Worm (Caenorhabditis elegans) whole organism, L1 larva: Measurements from ENCODE around the gene srg-5.
A peak's percentile ranks its signal among the peaks of the same experiment; 100 is the strongest.

ENCODE experiments used
- C34B4.2 ChIP-seq: sonication (generic microtip); optimal IDR thresholded peaks from 2 replicates; lab custom pipeline; 2017; ENCODE audit warnings: mild to moderate bottlenecking, missing genetic modification characterization, missing compliant biosample characterization
- Y116A8C.19 ChIP-seq: sonication (generic microtip); optimal IDR thresholded peaks from 2 replicates; lab custom pipeline; 2016; ENCODE audit warnings: missing compliant biosample characterization, missing genetic modification characterization, borderline replicate concordance
- ama-1 ChIP-seq: fragments of 150-350 bp; optimal IDR thresholded peaks from 2 replicates; lab custom pipeline; 2014
- blmp-1 ChIP-seq: fragments of 150-350 bp; optimal IDR thresholded peaks from 2 replicates; lab custom pipeline; 2014; ENCODE audit warnings: missing biosample characterization, missing genetic modification characterization
- ceh-63 ChIP-seq: fragments of 200-800 bp; sonication (Bioruptor generic); optimal IDR thresholded peaks from 2 replicates; lab custom pipeline; 2018; ENCODE audit warnings: mild to moderate bottlenecking, missing genetic modification characterization, missing compliant biosample characterization
- ceh-82 ChIP-seq, 3 experiments: fragments of 150-350 bp in 1 of 3; sonication (generic microtip) in 2 of 3; optimal IDR thresholded peaks; 2 replicates each; lab custom pipeline; 2014 to 2017; ENCODE audit warnings: missing biosample characterization in 3 of 3, missing genetic modification characterization in 3 of 3
- ces-1 ChIP-seq: fragments of 150-350 bp; optimal IDR thresholded peaks from 2 replicates; lab custom pipeline; 2014; ENCODE audit warnings: missing biosample characterization, missing genetic modification reagents, missing genetic modification characterization
- dpl-1 ChIP-seq, 3 experiments: fragments of 150-350 bp in 2 of 3; sonication (generic microtip) in 1 of 3; optimal IDR thresholded peaks; 2 replicates each; lab custom pipeline; 2014 to 2017; ENCODE audit warnings: missing biosample characterization in 3 of 3, missing genetic modification characterization in 3 of 3, missing genetic modification reagents in 3 of 3
- dsc-1 ChIP-seq: sonication (generic microtip); optimal IDR thresholded peaks from 2 replicates; lab custom pipeline; 2016; ENCODE audit warnings: mild to moderate bottlenecking, missing genetic modification characterization, missing compliant biosample characterization
- efl-1 ChIP-seq, 4 experiments: fragments of 150-350 bp; optimal IDR thresholded peaks in 3 of 4; peaks in 1 of 4; 1 replicate in 1 of 4; 2 replicates in 3 of 4; lab custom pipeline; 2014; ENCODE audit warnings: missing biosample characterization in 2 of 4, missing genetic modification characterization in 2 of 4, missing genetic modification reagents in 2 of 4
- egl-13 ChIP-seq: sonication (generic microtip); optimal IDR thresholded peaks from 2 replicates; lab custom pipeline; 2016; ENCODE audit warnings: missing genotype, missing genetic modification reagents, missing genetic modification characterization, missing compliant biosample characterization
- egl-27 ChIP-seq, 2 experiments: fragments of 150-350 bp in 1 of 2; sonication (generic microtip); optimal IDR thresholded peaks; 3 replicates each; lab custom pipeline; 2017 to 2018; ENCODE audit warnings: missing biosample characterization in 2 of 2, missing genetic modification characterization in 2 of 2, missing genetic modification reagents in 2 of 2
- elt-2 ChIP-seq: sonication (generic microtip); optimal IDR thresholded peaks from 2 replicates; lab custom pipeline; 2016; ENCODE audit warnings: missing genetic modification characterization, mild to moderate bottlenecking, inconsistent platforms, missing compliant biosample characterization, missing genetic modification reagents
- elt-3 ChIP-seq, 6 experiments: fragments of 150-350 bp in 1 of 6; sonication (generic microtip); optimal IDR thresholded peaks; 2 replicates each; lab custom pipeline; 2017 to 2018; ENCODE audit warnings: missing biosample characterization in 6 of 6, missing genetic modification characterization in 6 of 6, inconsistent platforms in 1 of 6
- ets-5 ChIP-seq: fragments of 200-800 bp; sonication (Bioruptor generic); IDR thresholded peaks from 2 replicates; pipeline ENCODE4 v1.3.6; 2022; ENCODE audit warnings: missing genetic modification characterization, missing compliant biosample characterization
- fkh-10 ChIP-seq: sonication (generic microtip); optimal IDR thresholded peaks from 2 replicates; lab custom pipeline; 2017; ENCODE audit warnings: missing biosample characterization, missing genetic modification reagents, missing genetic modification characterization
- fkh-8 ChIP-seq: sonication (generic microtip); optimal IDR thresholded peaks from 2 replicates; lab custom pipeline; 2016; ENCODE audit warnings: mild to moderate bottlenecking, missing genetic modification characterization, missing compliant biosample characterization
- fos-1 ChIP-seq: fragments of 150-350 bp; optimal IDR thresholded peaks from 2 replicates; lab custom pipeline; 2014; ENCODE audit warnings: missing biosample characterization, missing genetic modification characterization
- grh-1 ChIP-seq: fragments of 200-800 bp; sonication (Bioruptor generic); IDR thresholded peaks from 2 replicates; pipeline ENCODE4 v1.3.6; 2022; ENCODE audit warnings: missing genetic modification reagents, missing genetic modification characterization, missing compliant biosample characterization
- hlh-4 ChIP-seq: sonication (generic microtip); optimal IDR thresholded peaks from 2 replicates; lab custom pipeline; 2016; ENCODE audit warnings: mild to moderate bottlenecking, missing genetic modification characterization, missing compliant biosample characterization
- hpl-2 ChIP-seq: fragments of 150-350 bp; optimal IDR thresholded peaks from 2 replicates; lab custom pipeline; 2014; ENCODE audit warnings: missing biosample characterization, missing genetic modification reagents, missing genetic modification characterization
- jun-1 ChIP-seq: fragments of 150-350 bp; optimal IDR thresholded peaks from 2 replicates; lab custom pipeline; 2014; ENCODE audit warnings: missing biosample characterization, missing genetic modification reagents, missing genetic modification characterization
- lin-13 ChIP-seq: fragments of 150-350 bp; optimal IDR thresholded peaks from 2 replicates; lab custom pipeline; 2014; ENCODE audit warnings: missing biosample characterization, missing genetic modification reagents, missing genetic modification characterization
- lin-14 ChIP-seq: fragments of 200-800 bp; sonication (Bioruptor generic); optimal IDR thresholded peaks from 2 replicates; lab custom pipeline; 2018; ENCODE audit warnings: mild to moderate bottlenecking, missing genetic modification characterization, moderate library complexity, missing compliant biosample characterization
- lin-15B ChIP-seq: fragments of 150-350 bp; sonication (generic microtip); optimal IDR thresholded peaks from 3 replicates; lab custom pipeline; 2014; ENCODE audit warnings: missing biosample characterization, missing genetic modification characterization
- mab-9 ChIP-seq: fragments of 200-800 bp; sonication (Bioruptor generic); IDR thresholded peaks from 2 replicates; pipeline ENCODE4 v1.3.6; 2022; ENCODE audit warnings: missing genetic modification reagents, missing genetic modification characterization, missing compliant biosample characterization
- mef-2 ChIP-seq: fragments of 150-350 bp; optimal IDR thresholded peaks from 2 replicates; lab custom pipeline; 2014; ENCODE audit warnings: missing biosample characterization, missing genetic modification characterization
- nhr-12 ChIP-seq: sonication (generic microtip); optimal IDR thresholded peaks from 2 replicates; lab custom pipeline; 2017; ENCODE audit warnings: missing biosample characterization, missing genetic modification characterization
- nhr-19 ChIP-seq: fragments of 200-800 bp; sonication (Bioruptor generic); conservative IDR thresholded peaks from 2 replicates; pipeline ENCODE4 v1.3.6; 2022; ENCODE audit warnings: missing genetic modification characterization, missing compliant biosample characterization
- nhr-237 ChIP-seq: fragments of 150-350 bp; optimal IDR thresholded peaks from 2 replicates; lab custom pipeline; 2014; ENCODE audit warnings: missing biosample characterization, missing genetic modification characterization
- nhr-28 ChIP-seq: fragments of 150-350 bp; optimal IDR thresholded peaks from 2 replicates; lab custom pipeline; 2014; ENCODE audit warnings: missing biosample characterization, missing genetic modification characterization
- nhr-47 ChIP-seq: sonication (generic microtip); optimal IDR thresholded peaks from 2 replicates; lab custom pipeline; 2016; ENCODE audit warnings: mild to moderate bottlenecking, missing genetic modification characterization, moderate library complexity, missing compliant biosample characterization
- nhr-76 ChIP-seq: sonication (generic microtip); optimal IDR thresholded peaks from 2 replicates; lab custom pipeline; 2017; ENCODE audit warnings: missing biosample characterization, missing genetic modification characterization
- nhr-77 ChIP-seq: fragments of 150-350 bp; optimal IDR thresholded peaks from 2 replicates; lab custom pipeline; 2014; ENCODE audit warnings: missing biosample characterization, missing genetic modification characterization
- nhr-84 ChIP-seq: sonication (generic microtip); optimal IDR thresholded peaks from 2 replicates; lab custom pipeline; 2017; ENCODE audit warnings: missing biosample characterization, missing genetic modification characterization
- nhr-85 ChIP-seq: sonication (generic microtip); peaks from one replicate; lab custom pipeline; 2016; ENCODE audit warnings: missing genetic modification characterization, inconsistent platforms, missing compliant biosample characterization
- nhr-90 ChIP-seq: sonication (generic microtip); optimal IDR thresholded peaks from 2 replicates; lab custom pipeline; 2016; ENCODE audit warnings: mild to moderate bottlenecking, missing genetic modification characterization, missing compliant biosample characterization; ENCODE audit not compliant: poor library complexity
- pax-3 ChIP-seq: fragments of 200-800 bp; sonication (Bioruptor generic); optimal IDR thresholded peaks from 2 replicates; lab custom pipeline; 2018; ENCODE audit warnings: mild to moderate bottlenecking, missing genetic modification characterization, moderate library complexity, missing compliant biosample characterization
- pqm-1 ChIP-seq: sonication (generic microtip); optimal IDR thresholded peaks from 3 replicates; lab custom pipeline; 2017; ENCODE audit warnings: missing biosample characterization, missing genetic modification characterization
- snpc-4 ChIP-seq: fragments of 150-350 bp; optimal IDR thresholded peaks from 2 replicates; lab custom pipeline; 2014; ENCODE audit warnings: missing biosample characterization, missing genetic modification characterization
- snu-23 ChIP-seq: sonication (generic microtip); optimal IDR thresholded peaks from 2 replicates; lab custom pipeline; 2016; ENCODE audit warnings: missing genetic modification characterization, missing compliant biosample characterization
- sptf-1 ChIP-seq: fragments of 150-350 bp; optimal IDR thresholded peaks from 2 replicates; lab custom pipeline; 2014; ENCODE audit warnings: missing biosample characterization, missing genetic modification characterization
- sup-37 ChIP-seq: fragments of 200-800 bp; sonication (Bioruptor generic); optimal IDR thresholded peaks from 2 replicates; lab custom pipeline; 2018; ENCODE audit warnings: mild to moderate bottlenecking, missing genetic modification characterization, missing compliant biosample characterization
- tlp-1 ChIP-seq: fragments of 150-350 bp; optimal IDR thresholded peaks from 2 replicates; lab custom pipeline; 2014; ENCODE audit warnings: missing biosample characterization, missing genetic modification characterization
- unc-130 ChIP-seq: fragments of 150-350 bp; optimal IDR thresholded peaks from 2 replicates; lab custom pipeline; 2017; ENCODE audit warnings: missing biosample characterization, missing genetic modification characterization, inconsistent platforms
- unc-62 ChIP-seq: fragments of 150-350 bp; optimal IDR thresholded peaks from 2 replicates; lab custom pipeline; 2014; ENCODE audit warnings: missing biosample characterization, missing genetic modification reagents, missing genetic modification characterization
- unc-86 ChIP-seq: sonication (generic microtip); optimal IDR thresholded peaks from 2 replicates; lab custom pipeline; 2016; ENCODE audit warnings: missing genetic modification characterization, missing compliant biosample characterization
- unc-98 ChIP-seq: fragments of 200-800 bp; sonication (Bioruptor generic); IDR thresholded peaks from 2 replicates; pipeline ENCODE4 v1.3.6; 2022; ENCODE audit warnings: missing genetic modification characterization, missing compliant biosample characterization
- vab-15 ChIP-seq: sonication (generic microtip); optimal IDR thresholded peaks from 2 replicates; lab custom pipeline; 2017; ENCODE audit warnings: missing genotype, mild to moderate bottlenecking, missing genetic modification characterization, missing compliant biosample characterization
- xbp-1 ChIP-seq: sonication (generic microtip); optimal IDR thresholded peaks from 2 replicates; lab custom pipeline; 2016; ENCODE audit warnings: missing genetic modification characterization, missing compliant biosample characterization
- ztf-11 ChIP-seq, 2 experiments: sonication (generic microtip); optimal IDR thresholded peaks; 2 replicates each; lab custom pipeline; 2016 to 2017; ENCODE audit warnings: missing genetic modification characterization in 2 of 2, missing biosample characterization in 1 of 2, missing compliant biosample characterization in 1 of 2
- ztf-4 ChIP-seq: fragments of 150-350 bp; optimal IDR thresholded peaks from 2 replicates; lab custom pipeline; 2014; ENCODE audit warnings: missing biosample characterization, missing genetic modification characterization

Gene srg-5

DNA sequence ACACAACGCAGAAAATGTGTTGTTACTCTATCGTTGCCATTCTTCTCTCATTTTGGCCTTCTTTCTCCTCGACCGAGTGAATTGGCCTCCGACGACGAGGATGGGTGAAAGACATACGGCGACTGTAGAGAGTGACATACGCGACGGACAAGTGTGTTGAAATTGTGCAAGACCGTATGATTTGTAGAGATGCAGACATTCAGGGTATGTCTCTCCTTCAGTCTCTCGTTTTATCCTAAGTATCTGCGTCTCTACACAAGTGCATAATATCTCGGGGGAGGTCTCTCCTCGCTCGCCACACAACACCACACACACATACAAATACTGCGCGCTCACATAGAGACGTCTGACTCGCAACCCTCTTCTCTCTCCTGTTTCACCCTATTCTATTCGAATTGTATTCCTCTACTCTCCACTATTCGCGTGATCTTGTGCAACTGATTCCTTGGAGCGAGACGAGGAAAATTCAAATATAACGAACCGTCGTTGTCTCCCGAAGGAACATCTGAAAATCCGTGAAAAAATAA, 15.8 kb upstream of the srg-5 start, which contains the start of gene hmg-1.2 (continued):
- peak in 1 of 2 experiments; percentile 81 for TF ChIP-seq egl-27 (tag; optimal IDR thresholded peaks at IDR 0.05; lab: Kevin White, UChicago)
- TF ChIP-seq snu-23: peak; percentile 96
- TF ChIP-seq snpc-4 (tag; lab: Kevin White, UChicago): peak; percentile 72
- no peak for TF ChIP-seq ces-1 (GFP tag; lab: Kevin White, UChicago)
- TF ChIP-seq nhr-84: no peak
- no peak for TF ChIP-seq unc-98 (GFP tag; lab: Robert Waterston, UW)
- TF ChIP-seq efl-1 (optimal IDR thresholded peaks at IDR 0.05; lab: Kevin White, UChicago): peak; percentile 86 to 98
- peak; percentile 50 to 96 for TF ChIP-seq efl-1 (GFP tag; optimal IDR thresholded peaks at IDR 0.05 in 1 of 2; lab: Kevin White, UChicago)
- TF ChIP-seq jun-1 (tag; lab: Kevin White, UChicago): peak; percentile 76
- no peak for TF ChIP-seq nhr-237 (tag; lab: Kevin White, UChicago)
- peak; percentile 22; the same call in 1 of the 2 replicates for TF ChIP-seq grh-1 (GFP tag; lab: Robert Waterston, UW)
- TF ChIP-seq sup-37: peak; percentile 46
- TF ChIP-seq nhr-19 (GFP tag; lab: Robert Waterston, UW): peak; percentile 89
- peak; percentile 10 for TF ChIP-seq pax-3 (tag; lab: Kevin White, UChicago)
- TF ChIP-seq nhr-85 (tag; lab: Kevin White, UChicago): peak; percentile 92
- TF ChIP-seq lin-14: peak; percentile 94
- TF ChIP-seq xbp-1 (tag; lab: Kevin White, UChicago): peak; percentile 77
- TF ChIP-seq ets-5: no peak
- TF ChIP-seq nhr-47: peak; percentile 83
- TF ChIP-seq ceh-82 (tag; optimal IDR thresholded peaks at IDR 0.05; lab: Kevin White, UChicago): peak; percentile 50 to 84 (median 62)
- peak; percentile 28 for TF ChIP-seq mef-2 (tag; lab: Kevin White, UChicago)
- TF ChIP-seq nhr-28: no peak
- no peak for TF ChIP-seq Y116A8C.19 (tag; lab: Kevin White, UChicago)
- peak; percentile 25 for TF ChIP-seq lin-15B (tag; lab: Kevin White, UChicago)
- no peak for TF ChIP-seq ceh-63 (GFP tag; lab: Kevin White, UChicago)
- TF ChIP-seq pqm-1 (tag; lab: Kevin White, UChicago): no peak
- TF ChIP-seq lin-13: peak; percentile 72
- peak; percentile 40 for TF ChIP-seq blmp-1
- peak; percentile 83 for TF ChIP-seq unc-86 (tag; lab: Kevin White, UChicago)
- TF ChIP-seq dpl-1 (GFP tag; optimal IDR thresholded peaks at IDR 0.05; lab: Kevin White, UChicago): peak; percentile 41 to 54 (median 52)
- TF ChIP-seq elt-3 (tag; optimal IDR thresholded peaks at IDR 0.05; lab: Kevin White, UChicago): peak in 3 of 6 experiments; percentile 8 to 52 (median 48)
- peak; percentile 85 for TF ChIP-seq fkh-8
- 0 out of 2 replicates have a peak, but pooled peaks have one; percentile 47 for TF ChIP-seq mab-9
- no peak for TF ChIP-seq tlp-1 (tag; lab: Kevin White, UChicago)
- no peak for TF ChIP-seq sptf-1 (tag; lab: Kevin White, UChicago)
- no peak for TF ChIP-seq ama-1 (lab: Kevin White, UChicago)
- peak; percentile 66 for TF ChIP-seq unc-130 (tag; lab: Kevin White, UChicago)
- TF ChIP-seq ztf-11 (tag; optimal IDR thresholded peaks at IDR 0.05; lab: Kevin White, UChicago): peak in 1 of 2 experiments; percentile 52
- peak; percentile 56 for TF ChIP-seq fkh-10 (GFP tag; lab: Kevin White, UChicago)
- no peak for TF ChIP-seq vab-15 (tag; lab: Kevin White, UChicago)
- no peak for TF ChIP-seq hlh-4 (tag; lab: Kevin White, UChicago)
- TF ChIP-seq nhr-77 (tag; lab: Kevin White, UChicago): peak; percentile 68
- peak; percentile 77 for TF ChIP-seq ztf-4 (tag; lab: Kevin White, UChicago)
- peak; percentile 69 for TF ChIP-seq nhr-90 (tag; lab: Kevin White, UChicago)
- peak; percentile 78 for TF ChIP-seq fos-1 (tag; lab: Kevin White, UChicago)
- peak; percentile 68 for TF ChIP-seq hpl-2 (GFP tag; lab: Kevin White, UChicago)
- no peak for TF ChIP-seq nhr-12 (tag; lab: Kevin White, UChicago)
- TF ChIP-seq nhr-76: no peak
- TF ChIP-seq C34B4.2 (tag; lab: Kevin White, UChicago): no peak
- peak; percentile 84 for TF ChIP-seq dsc-1 (tag; lab: Kevin White, UChicago)
- TF ChIP-seq elt-2 (tag; lab: Kevin White, UChicago): peak; percentile 68
- no peak for TF ChIP-seq unc-62
- peak; percentile 30 for TF ChIP-seq egl-13 (tag; lab: Kevin White, UChicago)
